Worm (Caenorhabditis elegans) whole organism, L4 larva: ENCODE results near the gene T24A6.7.

ENCODE experiments used
- D1046.2 ChIP-seq: fragments of 200-800 bp; sonication (Bioruptor generic); IDR thresholded peaks from 2 replicates; pipeline ENCODE4 v1.3.6; 2022; ENCODE audit warnings: missing genetic modification characterization, missing compliant biosample characterization
- F10B5.3 ChIP-seq: sonication (generic microtip); optimal IDR thresholded peaks from 2 replicates; lab custom pipeline; 2016; ENCODE audit warnings: mild to moderate bottlenecking, missing genetic modification characterization, missing compliant biosample characterization
- F37D6.2 ChIP-seq: sonication (generic microtip); optimal IDR thresholded peaks from 2 replicates; lab custom pipeline; 2016; ENCODE audit warnings: mild to moderate bottlenecking, missing genetic modification characterization, missing compliant biosample characterization
- F49E8.2 ChIP-seq: sonication (generic microtip); optimal IDR thresholded peaks from 2 replicates; lab custom pipeline; 2016; ENCODE audit warnings: missing compliant biosample characterization, mild to moderate bottlenecking, missing genetic modification characterization, borderline replicate concordance
- R02D3.7 ChIP-seq: fragments of 150-350 bp; sonication (generic microtip); optimal IDR thresholded peaks from 3 replicates; lab custom pipeline; 2014; ENCODE audit warnings: missing biosample characterization, missing genetic modification characterization
- T20F7.1 ChIP-seq: fragments of 200-800 bp; sonication (Bioruptor generic); optimal IDR thresholded peaks from 2 replicates; lab custom pipeline; 2018; ENCODE audit warnings: mild to moderate bottlenecking, missing genetic modification characterization, missing compliant biosample characterization
- T26A8.4 ChIP-seq: fragments of 200-800 bp; sonication (Bioruptor generic); IDR thresholded peaks from 2 replicates; pipeline ENCODE4 v1.3.6; 2022; ENCODE audit warnings: missing genetic modification characterization, missing compliant biosample characterization
- Y48G9A.11 ChIP-seq: fragments of 200-800 bp; sonication (Bioruptor generic); IDR thresholded peaks from 2 replicates; pipeline ENCODE4 v1.3.6; 2022; ENCODE audit warnings: missing genetic modification reagents, missing genetic modification characterization, missing compliant biosample characterization
- Y75B8A.6 ChIP-seq: fragments of 200-800 bp; sonication (Bioruptor generic); IDR thresholded peaks from 2 replicates; pipeline ENCODE4 v1.3.6; 2022; ENCODE audit warnings: missing genetic modification reagents, missing genetic modification characterization, missing compliant biosample characterization
- ZK546.5 ChIP-seq, 2 experiments: sonication (generic microtip); optimal IDR thresholded peaks; 2 replicates each; lab custom pipeline; 2017; ENCODE audit warnings: missing biosample characterization in 2 of 2, missing genetic modification characterization in 2 of 2
- attf-4 ChIP-seq: sonication (generic microtip); optimal IDR thresholded peaks from 3 replicates; lab custom pipeline; 2017; ENCODE audit warnings: missing biosample characterization, missing genetic modification characterization
- ceh-20 ChIP-seq: fragments of 200-800 bp; sonication (Bioruptor generic); IDR thresholded peaks from 2 replicates; pipeline ENCODE4 v1.3.6; 2022; ENCODE audit warnings: missing genetic modification reagents, missing genetic modification characterization, missing compliant biosample characterization
- ctbp-1 ChIP-seq: fragments of 200-800 bp; sonication (Bioruptor generic); IDR thresholded peaks from 2 replicates; pipeline ENCODE4 v1.3.6; 2022; ENCODE audit warnings: missing genetic modification reagents, missing genetic modification characterization, missing compliant biosample characterization
- daf-12 ChIP-seq: fragments of 150-350 bp; optimal IDR thresholded peaks from 2 replicates; lab custom pipeline; 2014; ENCODE audit warnings: missing biosample characterization, missing genetic modification reagents, missing genetic modification characterization
- daf-16 ChIP-seq, 3 experiments: sonication (generic microtip); optimal IDR thresholded peaks; 2 replicates each; lab custom pipeline; 2016 to 2017; ENCODE audit warnings: missing genetic modification characterization in 3 of 3, missing genetic modification reagents in 3 of 3, mild to moderate bottlenecking in 2 of 3, missing compliant biosample characterization in 2 of 3, missing biosample characterization in 1 of 3, moderate library complexity in 1 of 3
- daf-19 ChIP-seq: fragments of 200-800 bp; sonication (Bioruptor generic); conservative IDR thresholded peaks from 2 replicates; pipeline ENCODE4 v1.3.6; 2022; ENCODE audit warnings: missing genetic modification characterization, missing compliant biosample characterization
- daf-8 ChIP-seq: fragments of 200-800 bp; sonication (Bioruptor generic); IDR thresholded peaks from 2 replicates; pipeline ENCODE4 v1.3.6; 2022; ENCODE audit warnings: missing genetic modification characterization, missing compliant biosample characterization
- dmd-6 ChIP-seq: fragments of 200-800 bp; sonication (Bioruptor generic); IDR thresholded peaks from 2 replicates; pipeline ENCODE4 v1.3.6; 2022; ENCODE audit warnings: missing genetic modification reagents, missing genetic modification characterization, missing compliant biosample characterization
- dmd-8 ChIP-seq: fragments of 200-800 bp; sonication (Bioruptor generic); IDR thresholded peaks from 2 replicates; pipeline ENCODE4 v1.3.6; 2022; ENCODE audit warnings: missing genetic modification characterization, missing compliant biosample characterization
- duxl-1 ChIP-seq: sonication (generic microtip); optimal IDR thresholded peaks from 2 replicates; lab custom pipeline; 2016; ENCODE audit warnings: mild to moderate bottlenecking, missing genetic modification characterization, moderate library complexity, missing compliant biosample characterization; ENCODE audit not compliant: poor library complexity
- dve-1 ChIP-seq: sonication (generic microtip); optimal IDR thresholded peaks from 2 replicates; lab custom pipeline; 2017; ENCODE audit warnings: antibody characterized with exemption, mild to moderate bottlenecking, missing genetic modification characterization, missing compliant biosample characterization; ENCODE audit not compliant: insufficient read depth
- egl-27 ChIP-seq: sonication (generic microtip); optimal IDR thresholded peaks from 3 replicates; lab custom pipeline; 2017; ENCODE audit warnings: missing biosample characterization, missing genetic modification reagents, missing genetic modification characterization
- hlh-30 ChIP-seq: sonication (generic microtip); optimal IDR thresholded peaks from 2 replicates; lab custom pipeline; 2017; ENCODE audit warnings: antibody characterized with exemption, mild to moderate bottlenecking, missing genetic modification characterization, missing compliant biosample characterization; ENCODE audit not compliant: insufficient read depth
- lim-7 ChIP-seq: fragments of 200-800 bp; sonication (Bioruptor generic); IDR thresholded peaks from 2 replicates; pipeline ENCODE4 v1.3.6; 2022; ENCODE audit warnings: missing genetic modification characterization, missing compliant biosample characterization
- lin-1 ChIP-seq: fragments of 200-800 bp; sonication (Bioruptor generic); IDR thresholded peaks from 2 replicates; pipeline ENCODE4 v1.3.6; 2022; ENCODE audit warnings: missing genetic modification reagents, missing genetic modification characterization, missing compliant biosample characterization
- lin-13 ChIP-seq: fragments of 150-350 bp; optimal IDR thresholded peaks from 2 replicates; lab custom pipeline; 2014; ENCODE audit warnings: missing biosample characterization, missing genetic modification reagents, missing genetic modification characterization
- lin-15B ChIP-seq: fragments of 150-350 bp; sonication (generic microtip); optimal IDR thresholded peaks from 3 replicates; lab custom pipeline; 2014; ENCODE audit warnings: missing biosample characterization, missing genetic modification characterization
- lin-29 ChIP-seq: fragments of 200-800 bp; sonication (Bioruptor generic); IDR thresholded peaks from 2 replicates; pipeline ENCODE4 v1.3.6; 2022; ENCODE audit warnings: missing genetic modification reagents, missing genetic modification characterization, missing compliant biosample characterization
- madf-9 ChIP-seq: fragments of 200-800 bp; sonication (Bioruptor generic); conservative IDR thresholded peaks from 2 replicates; pipeline ENCODE4 v1.3.6; 2022; ENCODE audit warnings: missing genetic modification reagents, missing genetic modification characterization, missing compliant biosample characterization
- mdl-1 ChIP-seq, 2 experiments: fragments of 150-350 bp in 1 of 2; sonication (generic microtip) in 1 of 2; optimal IDR thresholded peaks; 2 replicates each; lab custom pipeline; 2014 to 2017; ENCODE audit warnings: missing biosample characterization in 2 of 2, missing genetic modification characterization in 2 of 2
- mep-1 ChIP-seq: fragments of 150-350 bp; sonication (generic microtip); optimal IDR thresholded peaks from 3 replicates; lab custom pipeline; 2014; ENCODE audit warnings: missing biosample characterization, missing genetic modification characterization
- nhr-111 ChIP-seq: fragments of 200-800 bp; sonication (Bioruptor generic); optimal IDR thresholded peaks from 2 replicates; lab custom pipeline; 2018; ENCODE audit warnings: mild to moderate bottlenecking, missing genetic modification characterization, missing compliant biosample characterization
- nhr-25 ChIP-seq: sonication (generic microtip); optimal IDR thresholded peaks from 2 replicates; lab custom pipeline; 2017; ENCODE audit warnings: missing genetic modification characterization, mild to moderate bottlenecking, missing compliant biosample characterization, antibody characterized with exemption, moderate library complexity, borderline replicate concordance; ENCODE audit not compliant: insufficient read depth
- nhr-28 ChIP-seq: fragments of 150-350 bp; optimal IDR thresholded peaks from 2 replicates; lab custom pipeline; 2014; ENCODE audit warnings: missing biosample characterization, missing genetic modification characterization
- nhr-42 ChIP-seq: fragments of 200-800 bp; sonication (Bioruptor generic); IDR thresholded peaks from 2 replicates; pipeline ENCODE4 v1.3.6; 2022; ENCODE audit warnings: missing genetic modification characterization, missing compliant biosample characterization
- nhr-48 ChIP-seq: sonication (generic microtip); optimal IDR thresholded peaks from 2 replicates; lab custom pipeline; 2016; ENCODE audit warnings: mild to moderate bottlenecking, missing genetic modification characterization, missing compliant biosample characterization
- nhr-6 ChIP-seq: fragments of 150-350 bp; optimal IDR thresholded peaks from 2 replicates; lab custom pipeline; 2014; ENCODE audit warnings: missing biosample characterization, missing genetic modification characterization
- nhr-76 ChIP-seq: fragments of 150-350 bp; optimal IDR thresholded peaks from 2 replicates; lab custom pipeline; 2014; ENCODE audit warnings: missing biosample characterization, missing genetic modification characterization
- php-3 ChIP-seq: fragments of 200-800 bp; sonication (Bioruptor generic); IDR thresholded peaks from 2 replicates; pipeline ENCODE4 v1.3.6; 2022; ENCODE audit warnings: missing genetic modification reagents, missing genetic modification characterization, missing compliant biosample characterization
- spr-1 ChIP-seq: sonication (generic microtip); optimal IDR thresholded peaks from 2 replicates; lab custom pipeline; 2016; ENCODE audit warnings: mild to moderate bottlenecking, missing genetic modification characterization, missing compliant biosample characterization
- spr-3 ChIP-seq: fragments of 200-800 bp; sonication (Bioruptor generic); optimal IDR thresholded peaks from 2 replicates; lab custom pipeline; 2018; ENCODE audit warnings: mild to moderate bottlenecking, missing genetic modification characterization, missing compliant biosample characterization
- unc-130 ChIP-seq: sonication (generic microtip); optimal IDR thresholded peaks from 2 replicates; lab custom pipeline; 2016; ENCODE audit warnings: missing genetic modification reagents, missing genetic modification characterization, missing compliant biosample characterization
- unc-62 ChIP-seq, 3 experiments: fragments of 150-350 bp in 1 of 3; sonication (generic microtip); optimal IDR thresholded peaks in 2 of 3; peaks in 1 of 3; 1 replicate in 1 of 3; 2 replicates in 2 of 3; lab custom pipeline; 2014 to 2017; ENCODE audit warnings: missing biosample characterization in 3 of 3, missing genetic modification characterization in 3 of 3, missing genetic modification reagents in 3 of 3, missing genotype in 1 of 3
- zfp-2 ChIP-seq: sonication (generic microtip); optimal IDR thresholded peaks from 2 replicates; lab custom pipeline; 2016; ENCODE audit warnings: mild to moderate bottlenecking, missing genetic modification characterization, missing compliant biosample characterization
- zip-11 ChIP-seq: fragments of 200-800 bp; sonication (Bioruptor generic); IDR thresholded peaks from 2 replicates; pipeline ENCODE4 v1.3.6; 2022; ENCODE audit warnings: missing genetic modification characterization, missing compliant biosample characterization

Gene T24A6.7

DNA sequence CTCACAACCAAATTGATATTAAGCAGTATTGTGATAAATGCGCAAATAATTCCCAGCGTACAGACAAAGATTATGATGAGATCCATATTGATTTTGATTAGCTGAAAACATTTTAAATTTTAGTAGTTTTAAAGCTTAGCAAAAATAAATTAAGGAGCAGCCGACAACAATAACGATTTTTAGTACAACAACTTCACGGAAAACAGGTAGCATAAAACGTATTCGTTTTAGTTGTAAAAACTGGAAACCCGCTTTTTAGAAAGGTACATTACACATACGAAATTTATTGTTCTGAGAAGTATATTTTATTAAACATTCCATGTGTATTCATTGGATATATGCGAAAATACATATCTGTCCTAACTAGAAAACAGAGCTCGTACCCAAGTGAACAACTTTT is 34.6 kb upstream of the T24A6.7 start, which contains the start of gene srbc-36:
srbc-36 (minus strand) TSS at position 101 of the 400 bp plus-strand sequence.
- peak in 1 of 2 experiments; percentile 44 for TF ChIP-seq unc-62 (GFP tag; optimal IDR thresholded peaks at IDR 0.05 in 1 of 2; lab: Kevin White, UChicago)
- no peak for TF ChIP-seq unc-62 (tag; optimal IDR thresholded peaks at IDR 0.05; lab: Kevin White, UChicago)
- TF ChIP-seq ceh-20, result no peak
- no peak for TF ChIP-seq spr-1
- TF ChIP-seq daf-8 (GFP tag; lab: Robert Waterston, UW), result no peak
- TF ChIP-seq, all 104 proteins: peak for 1

DNA sequence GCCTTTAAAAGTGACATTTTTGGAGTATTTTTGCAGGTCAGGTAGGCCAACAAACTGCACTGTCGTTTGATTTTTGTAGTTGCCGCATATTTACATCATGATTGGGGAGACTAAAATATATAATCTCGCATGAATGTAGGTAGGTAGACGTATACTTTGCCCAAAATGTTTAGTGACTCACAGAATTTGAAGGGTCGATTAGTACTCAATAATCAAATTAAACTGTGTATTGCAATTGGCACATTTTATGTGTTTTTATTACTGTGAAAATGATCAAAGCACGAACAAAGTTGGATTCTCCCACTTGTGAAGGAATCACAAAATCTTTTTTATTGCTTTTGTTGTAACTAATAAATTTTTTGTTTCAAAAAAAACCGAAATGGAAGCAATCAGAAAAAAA is 28.2 kb upstream of the T24A6.7 start, which contains the start of gene C07G3.15:
C07G3.15 (minus strand) TSS at position 101 of the 400 bp plus-strand sequence.
- TF ChIP-seq D1046.2 (GFP tag; lab: Robert Waterston, UW), result no peak
- no peak for TF ChIP-seq nhr-25 (tag; lab: Kevin White, UChicago)
- no peak for TF ChIP-seq daf-12 (tag; lab: Kevin White, UChicago)
- TF ChIP-seq nhr-111, result no peak
- TF ChIP-seq lin-15B, result no peak
- TF ChIP-seq nhr-76 (tag; lab: Kevin White, UChicago), result no peak
- no peak for TF ChIP-seq duxl-1
- TF ChIP-seq T26A8.4 (GFP tag; lab: Robert Waterston, UW), result no peak
- no peak for TF ChIP-seq F37D6.2 (tag; lab: Kevin White, UChicago)
- TF ChIP-seq php-3 (GFP tag; lab: Robert Waterston, UW), result no peak
- TF ChIP-seq spr-3 (GFP tag; lab: Kevin White, UChicago), result no peak
- no peak for TF ChIP-seq zip-11 (GFP tag; lab: Robert Waterston, UW)
- no peak for TF ChIP-seq zfp-2 (tag; lab: Kevin White, UChicago)
- TF ChIP-seq dmd-6 (GFP tag; lab: Robert Waterston, UW), result no peak

ce11 chrV:3502038-3502437 is 23.0 kb upstream of the T24A6.7 start, which contains the start of the genes C07G3.8 and C07G3.10:
C07G3.8 (minus strand) TSS chrV:3502138.
C07G3.10 (plus strand) TSS chrV:3502307.
- TF ChIP-seq dmd-8 (GFP tag; lab: Robert Waterston, UW), result no peak

DNA sequence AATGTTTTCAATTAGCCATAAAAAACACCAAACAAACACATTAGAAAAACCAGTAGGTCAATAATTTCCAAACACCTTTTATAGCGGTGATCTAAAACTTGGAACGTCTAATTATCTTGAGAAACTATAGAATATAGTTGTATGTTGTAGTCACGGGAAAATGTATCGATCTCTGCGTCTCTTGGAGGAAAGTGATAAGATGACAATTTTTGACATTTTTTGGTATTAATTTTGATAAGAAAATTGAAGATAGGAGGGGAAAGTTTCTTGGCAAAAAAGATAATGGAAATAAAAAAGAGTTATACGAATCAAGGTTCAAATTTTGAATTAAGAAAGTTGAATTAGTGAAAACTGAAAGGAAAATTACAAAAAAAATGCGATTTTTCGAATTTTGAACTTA is 19.3 kb upstream of the T24A6.7 start:
- no peak for TF ChIP-seq ctbp-1
- no peak for TF ChIP-seq ZK546.5 (tag; optimal IDR thresholded peaks at IDR 0.05; lab: Kevin White, UChicago)
- peak in 1 of 2 experiments; percentile 47 for TF ChIP-seq daf-16 (GFP tag; optimal IDR thresholded peaks at IDR 0.05; lab: Kevin White, UChicago)
- TF ChIP-seq daf-16 (tag; optimal IDR thresholded peaks at IDR 0.05; lab: Kevin White, UChicago), result peak; percentile 82
- TF ChIP-seq mdl-1 (tag; optimal IDR thresholded peaks at IDR 0.05; lab: Kevin White, UChicago), result peak in 1 of 2 experiments; percentile 44
- no peak for TF ChIP-seq unc-130 (GFP tag; lab: Kevin White, UChicago)
- no peak for TF ChIP-seq R02D3.7 (tag; lab: Kevin White, UChicago)
- no peak for TF ChIP-seq lin-29 (GFP tag; lab: Robert Waterston, UW)
- TF ChIP-seq nhr-28 (tag; lab: Kevin White, UChicago), result peak; percentile 100
- TF ChIP-seq madf-9 (GFP tag; lab: Robert Waterston, UW), result no peak
- TF ChIP-seq daf-19, result no peak
- TF ChIP-seq lim-7 (GFP tag; lab: Robert Waterston, UW), result no peak
- peak; percentile 69 for TF ChIP-seq hlh-30
- TF ChIP-seq F10B5.3 (tag; lab: Kevin White, UChicago), result no peak
- TF ChIP-seq Y75B8A.6, result no peak
- peak; percentile 89 for TF ChIP-seq dve-1
- TF ChIP-seq mep-1, result no peak
- TF ChIP-seq nhr-42 (GFP tag; lab: Robert Waterston, UW), result no peak
- TF ChIP-seq T20F7.1 (GFP tag; lab: Kevin White, UChicago), result peak; percentile 72
- peak; percentile 55; the same call in 1 of the 2 replicates for TF ChIP-seq lin-1
- no peak for TF ChIP-seq F49E8.2 (tag; lab: Kevin White, UChicago)
- no peak for TF ChIP-seq nhr-6
- peak; percentile 63 for TF ChIP-seq nhr-48 (tag; lab: Kevin White, UChicago)
- TF ChIP-seq egl-27 (tag; lab: Kevin White, UChicago), result no peak
- no peak for TF ChIP-seq lin-13
- TF ChIP-seq Y48G9A.11, result no peak
- TF ChIP-seq spr-1, result no peak
- TF ChIP-seq attf-4 (tag; lab: Kevin White, UChicago), result no peak
